Worm (Caenorhabditis elegans): ENCODE measurements around the gene clp-9.

The clp-9 gene

ce11 chrV:9927381-9927780, 41.6 kb upstream of the clp-9 start:
- TF ChIP-seq hrde-1 (tag; optimal IDR thresholded peaks at IDR 0.05; ENCODE audit: borderline replicate concordance) (peak; percentile 35), madf-8 (GFP tag; conservative IDR thresholded peaks at IDR 0.05) (no peak), F10E7.11 (tag; optimal IDR thresholded peaks at IDR 0.05) (no peak), D2030.7 (GFP tag; IDR thresholded peaks at IDR 0.05) (no peak), lsl-1 (GFP tag; optimal IDR thresholded peaks at IDR 0.05) (peak; percentile 56), nfyb-1 (GFP tag; IDR thresholded peaks at IDR 0.05) (0 out of 2 replicates have a peak, but pooled peaks have one; percentile 53), let-526 (GFP tag; IDR thresholded peaks at IDR 0.05) (no peak)

- no peak for TF ChIP-seq egrh-3 (GFP tag; IDR thresholded peaks at IDR 0.05)
- TF ChIP-seq ztf-18 (tag; optimal IDR thresholded peaks at IDR 0.05) = no peak
- no peak for TF ChIP-seq dpl-1 (GFP tag; optimal IDR thresholded peaks at IDR 0.05)
- no peak for TF ChIP-seq sea-2 (GFP tag; IDR thresholded peaks at IDR 0.05)
- TF ChIP-seq zim-3 (tag; optimal IDR thresholded peaks at IDR 0.05) = no peak
- TF ChIP-seq sdz-38 (tag; optimal IDR thresholded peaks at IDR 0.05) = no peak
- no peak for TF ChIP-seq hmg-20 (GFP tag; IDR thresholded peaks at IDR 0.05)
- no peak for TF ChIP-seq F49E8.2 (tag; optimal IDR thresholded peaks at IDR 0.05; ENCODE audit: insufficient read depth)
- TF ChIP-seq Y53F4B.3 (GFP tag; IDR thresholded peaks at IDR 0.05) = no peak
- no peak for TF ChIP-seq nfyb-1 (GFP tag; IDR thresholded peaks at IDR 0.05)
- TF ChIP-seq lin-35 (GFP tag; optimal IDR thresholded peaks at IDR 0.05) = no peak
- no peak for TF ChIP-seq snpc-1.1 (tag; optimal IDR thresholded peaks at IDR 0.05; ENCODE audit: insufficient read depth)
- TF ChIP-seq aptf-3 (GFP tag; IDR thresholded peaks at IDR 0.05) = no peak
- no peak for TF ChIP-seq lin-40 (tag; optimal IDR thresholded peaks at IDR 0.05)
- TF ChIP-seq rpc-1 (optimal IDR thresholded peaks at IDR 0.05) = no peak
- no peak for TF ChIP-seq rpc-1 (tag; optimal IDR thresholded peaks at IDR 0.05)
- no peak for TF ChIP-seq lin-26 (GFP tag; IDR thresholded peaks at IDR 0.05)
- no peak for TF ChIP-seq attf-5 (GFP tag; optimal IDR thresholded peaks at IDR 0.05)
Measured at ce11 chrV:9926240-9926639, 40.5 kb upstream of the clp-9 start, which contains the start of gene C50H2.13. Gene C50H2.13, plus strand, starts transcription at chrV:9926540.

- TF ChIP-seq efl-1 (GFP tag; optimal IDR thresholded peaks at IDR 0.05) (no peak), mcd-1 (GFP tag; IDR thresholded peaks at IDR 0.05) (no peak), ztf-26 (tag; optimal IDR thresholded peaks at IDR 0.05) (no peak), lir-1 (GFP tag; conservative IDR thresholded peaks at IDR 0.05) (no peak), zim-3 (tag; optimal IDR thresholded peaks at IDR 0.05) (no peak), sea-2 (GFP tag; IDR thresholded peaks at IDR 0.05) (no peak), nhr-80 (tag; optimal IDR thresholded peaks at IDR 0.05) (peak; percentile 87), Y79H2A.3 (GFP tag; conservative IDR thresholded peaks at IDR 0.05) (no peak), C17E4.6 (GFP tag; IDR thresholded peaks at IDR 0.05) (no peak), K11D2.4 (GFP tag; IDR thresholded peaks at IDR 0.05) (no peak), rcor-1 (GFP tag; IDR thresholded peaks at IDR 0.05) (no peak), let-607 (tag; optimal IDR thresholded peaks at IDR 0.05) (peak in 1 of 2 experiments; percentile 6), ztf-3 (GFP tag; optimal IDR thresholded peaks at IDR 0.05) (no peak), egl-18 (GFP tag; IDR thresholded peaks at IDR 0.05) (no peak), dpff-1 (tag; optimal IDR thresholded peaks at IDR 0.05) (no peak)
Measured at ce11 chrV:9925647-9926046, 39.9 kb upstream of the clp-9 start.

Data from whole organism, young adult.